Fruit fly (Drosophila melanogaster): ENCODE results near the gene Tango10.

The Tango10 gene

dm6 chrX:11713808-11714528, 6.1 kb upstream of the Tango10 start (continued):
- TF ChIP-seq CG6254 (GFP tag; optimal IDR thresholded peaks at IDR 0.05) = no peak
- TF ChIP-seq CG2199 (GFP tag; IDR thresholded peaks at IDR 0.05) = no peak
- no peak for TF ChIP-seq MTF-1 (GFP tag; optimal IDR thresholded peaks at IDR 0.05; ENCODE audit: borderline replicate concordance)
- peak; percentile 81 for TF ChIP-seq CG12155 (GFP tag; optimal IDR thresholded peaks at IDR 0.05)
- no peak for TF ChIP-seq CG7839 (tag; optimal IDR thresholded peaks at IDR 0.05)
- no peak for TF ChIP-seq CG9215 (GFP tag; IDR thresholded peaks at IDR 0.05)
- TF ChIP-seq Jarid2 (GFP tag; optimal IDR thresholded peaks at IDR 0.05) = no peak
- no peak for TF ChIP-seq gcm (GFP tag; optimal IDR thresholded peaks at IDR 0.05)
- no peak for TF ChIP-seq dm (GFP tag; optimal IDR thresholded peaks at IDR 0.05)
- no peak for TF ChIP-seq dan (GFP tag; IDR thresholded peaks at IDR 0.05)
- no peak for TF ChIP-seq Vsx1 (GFP tag; optimal IDR thresholded peaks at IDR 0.05)
- no peak for TF ChIP-seq CTCF (GFP tag; optimal IDR thresholded peaks at IDR 0.05)
- peak; percentile 68 for TF ChIP-seq yki (optimal IDR thresholded peaks at IDR 0.05)
- TF ChIP-seq CG17829 (tag; optimal IDR thresholded peaks at IDR 0.05) = no peak
- no peak for TF ChIP-seq Dll (GFP tag; IDR thresholded peaks at IDR 0.05; ENCODE audit: partially characterized antibody)
- TF ChIP-seq odd (GFP tag; optimal IDR thresholded peaks at IDR 0.05) = no peak
- no peak for TF ChIP-seq en (GFP tag; optimal IDR thresholded peaks at IDR 0.05)
- TF ChIP-seq seq (GFP tag; IDR thresholded peaks at IDR 0.05) = no peak
- no peak for TF ChIP-seq unc-4 (GFP tag; IDR thresholded peaks at IDR 0.05; ENCODE audit: partially characterized antibody)
- no peak for TF ChIP-seq Xbp1 (GFP tag; optimal IDR thresholded peaks at IDR 0.05)
- peak; percentile 2 for TF ChIP-seq CG2116 (GFP tag; optimal IDR thresholded peaks at IDR 0.05)
- no peak for TF ChIP-seq CG2889 (GFP tag; IDR thresholded peaks at IDR 0.05)
- TF ChIP-seq CG13287 (GFP tag; IDR thresholded peaks at IDR 0.05; ENCODE audit: partially characterized antibody) = no peak
- TF ChIP-seq Fer2 (tag; optimal IDR thresholded peaks at IDR 0.05) = no peak
- no peak for TF ChIP-seq CG12071 (GFP tag; optimal IDR thresholded peaks at IDR 0.05)
- no peak for TF ChIP-seq CG13894 (tag; optimal IDR thresholded peaks at IDR 0.05)
- peak in 1 of 2 experiments; percentile 57 for TF ChIP-seq Eip74EF (GFP tag; optimal IDR thresholded peaks at IDR 0.05)
- TF ChIP-seq al (GFP tag; IDR thresholded peaks at IDR 0.05) = no peak
- TF ChIP-seq pb (GFP tag; optimal IDR thresholded peaks at IDR 0.05) = no peak
- no peak for TF ChIP-seq CG15269 (tag; optimal IDR thresholded peaks at IDR 0.05)
- TF ChIP-seq hth (optimal IDR thresholded peaks at IDR 0.05) = no peak
- no peak for TF ChIP-seq Poxn (GFP tag; IDR thresholded peaks at IDR 0.05)
- no peak for TF ChIP-seq lov (optimal IDR thresholded peaks at IDR 0.05)
- no peak for TF ChIP-seq lov (GFP tag; IDR thresholded peaks at IDR 0.05)
- no peak for TF ChIP-seq Rx (GFP tag; IDR thresholded peaks at IDR 0.05)
- peak in 1 of 3 experiments; percentile 77 for TF ChIP-seq lola (GFP tag; optimal IDR thresholded peaks at IDR 0.05)
- TF ChIP-seq bbx (GFP tag; IDR thresholded peaks at IDR 0.05; ENCODE audit: partially characterized antibody) = no peak
- TF ChIP-seq Doc3 (GFP tag; IDR thresholded peaks at IDR 0.05; ENCODE audit: partially characterized antibody) = no peak
- no peak for TF ChIP-seq CG18764 (GFP tag; optimal IDR thresholded peaks at IDR 0.05)
- TF ChIP-seq salm (tag; optimal IDR thresholded peaks at IDR 0.05) = no peak
- TF ChIP-seq CG32532 (GFP tag; IDR thresholded peaks at IDR 0.05) = 0 out of 2 replicates have a peak, but pooled peaks have one; percentile 24
- no peak for TF ChIP-seq CG8290 (GFP tag; optimal IDR thresholded peaks at IDR 0.05)
- no peak for TF ChIP-seq CG8290 (tag; optimal IDR thresholded peaks at IDR 0.05)
- TF ChIP-seq HLH4C (GFP tag; IDR thresholded peaks at IDR 0.05; ENCODE audit: partially characterized antibody) = no peak
- no peak for TF ChIP-seq CG14965 (GFP tag; optimal IDR thresholded peaks at IDR 0.05; ENCODE audit: borderline replicate concordance)
- no peak for TF ChIP-seq CG3847 (GFP tag; IDR thresholded peaks at IDR 0.05)
- TF ChIP-seq dmrt11E (tag; optimal IDR thresholded peaks at IDR 0.05) = no peak
- TF ChIP-seq vfl (GFP tag; optimal IDR thresholded peaks at IDR 0.05) = no peak
- no peak for TF ChIP-seq usp (GFP tag; optimal IDR thresholded peaks at IDR 0.05)
- no peak for TF ChIP-seq CG3995 (GFP tag; optimal IDR thresholded peaks at IDR 0.05)
- no peak for TF ChIP-seq chn (GFP tag; optimal IDR thresholded peaks at IDR 0.05)
